Worm (Caenorhabditis elegans): ENCODE measurements around the gene unc-86.

DNA sequence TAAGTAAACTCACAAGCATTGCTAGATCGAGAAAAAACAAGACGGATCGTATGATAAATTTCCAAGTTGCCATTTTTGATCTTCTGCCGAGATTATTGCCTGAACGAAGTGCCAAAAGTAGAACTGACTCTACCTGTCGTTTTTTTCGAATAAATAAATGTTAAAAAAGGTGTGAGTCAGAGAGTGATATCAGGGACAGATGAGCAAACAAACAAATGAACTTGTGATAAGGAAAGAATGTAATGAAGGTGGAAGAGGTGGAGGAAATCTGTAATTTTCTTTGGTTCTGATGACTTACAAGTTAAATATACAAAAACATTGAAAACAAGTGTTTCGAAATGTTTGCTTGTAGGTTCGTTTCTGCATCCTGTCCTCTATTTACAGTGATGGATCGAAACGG is 23.2 kb upstream of the unc-86 start, which contains the start of gene tsp-1:
- TF ChIP-seq flt-1 (GFP tag; IDR thresholded peaks at IDR 0.05) (no peak), ama-1 (optimal IDR thresholded peaks at IDR 0.05) (no peak), F13C5.2 (tag; optimal IDR thresholded peaks at IDR 0.05) (no peak), ceh-36 (tag; optimal IDR thresholded peaks at IDR 0.05) (no peak), hnd-1 (tag; optimal IDR thresholded peaks at IDR 0.05) (no peak), pes-1 (GFP tag; IDR thresholded peaks at IDR 0.05) (no peak), ets-7 (tag; optimal IDR thresholded peaks at IDR 0.05) (no peak)
